Fruit fly (Drosophila melanogaster): Measurements from ENCODE around the gene CG3088.

DNA sequence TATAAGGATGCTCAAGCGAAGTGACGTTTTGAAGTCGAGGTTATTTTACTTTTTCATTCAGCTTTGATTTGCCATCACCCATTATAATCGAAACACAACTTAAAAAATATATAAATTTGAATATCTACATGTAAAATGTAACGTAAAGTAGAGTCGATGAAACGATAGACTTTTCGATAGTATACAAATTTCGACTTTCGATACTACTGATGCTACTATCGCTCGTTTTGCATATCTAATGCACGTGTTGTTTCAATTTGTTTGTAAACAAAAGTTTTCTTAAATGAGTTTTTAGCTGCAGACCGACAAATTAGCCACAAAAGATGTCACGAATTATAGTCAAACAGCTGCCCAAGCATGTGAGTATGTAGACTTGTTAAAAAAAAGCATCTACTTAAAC, 22.9 kb upstream of the CG3088 start, which contains the start of gene CG3335:
- no peak for TF ChIP-seq pan (optimal IDR thresholded peaks at IDR 0.05)
- no peak for TF ChIP-seq psq (optimal IDR thresholded peaks at IDR 0.05)
- no peak for TF ChIP-seq Dll (optimal IDR thresholded peaks at IDR 0.05)
- no peak for TF ChIP-seq usp (GFP tag; optimal IDR thresholded peaks at IDR 0.05)
- no peak for TF ChIP-seq CG8478 (optimal IDR thresholded peaks at IDR 0.05)
- TF ChIP-seq EcR (GFP tag; optimal IDR thresholded peaks at IDR 0.05), result no peak

Data from whole organism.